Fruit fly (Drosophila melanogaster) whole organism, pupa: ENCODE results near the gene alpha-Est7.
A peak's percentile ranks its signal among the peaks of the same experiment; 100 is the strongest.

Experiments used
- CG10348 ChIP-seq: fragments of 200-800 bp; sonication (Bioruptor generic); IDR thresholded peaks from 2 replicates; pipeline ENCODE4 v1.3.6; 2022; ENCODE audit warnings: missing biosample characterization, missing genetic modification characterization
- CG12605 ChIP-seq: fragments of 200-800 bp; sonication (Bioruptor generic); IDR thresholded peaks from 2 replicates; pipeline ENCODE4 v1.3.6; 2022; ENCODE audit warnings: missing biosample characterization, missing genetic modification characterization
- CG13204 ChIP-seq: fragments of 200-800 bp; sonication (Bioruptor generic); optimal IDR thresholded peaks from 2 replicates; lab custom pipeline; 2018; ENCODE audit warnings: missing biosample characterization, mild to moderate bottlenecking, missing genetic modification characterization, moderate library complexity
- CG14655 ChIP-seq: fragments of 200-800 bp; sonication (Bioruptor generic); optimal IDR thresholded peaks from 3 replicates; lab custom pipeline; 2017; ENCODE audit warnings: mild to moderate bottlenecking, missing biosample characterization, missing genetic modification reagents, missing genetic modification characterization
- CG15710 ChIP-seq: fragments of 200-800 bp; sonication (Bioruptor generic); optimal IDR thresholded peaks from 2 replicates; lab custom pipeline; 2018; ENCODE audit warnings: missing biosample characterization, mild to moderate bottlenecking, missing genetic modification characterization, moderate library complexity
- CG17806 ChIP-seq: fragments of 200-800 bp; sonication (Bioruptor generic); optimal IDR thresholded peaks from 2 replicates; lab custom pipeline; 2018; ENCODE audit warnings: missing biosample characterization, mild to moderate bottlenecking, missing genetic modification characterization, moderate library complexity
- CG32121 ChIP-seq: fragments of 200-800 bp; sonication (Bioruptor generic); IDR thresholded peaks from 2 replicates; pipeline ENCODE4 v1.3.6; 2022; ENCODE audit warnings: missing biosample characterization, missing genetic modification characterization
- CG34367 ChIP-seq: fragments of 200-800 bp; sonication (Bioruptor generic); optimal IDR thresholded peaks from 2 replicates; lab custom pipeline; 2018; ENCODE audit warnings: missing biosample characterization, mild to moderate bottlenecking, missing genetic modification characterization
- CG4496 ChIP-seq: fragments of 200-800 bp; sonication (Bioruptor generic); IDR thresholded peaks from 3 replicates; pipeline ENCODE4 v1.3.6; 2022; ENCODE audit warnings: missing biosample characterization, missing genetic modification characterization
- CG8159 ChIP-seq: fragments of 200-800 bp; sonication (Bioruptor generic); optimal IDR thresholded peaks from 3 replicates; lab custom pipeline; 2018; ENCODE audit warnings: missing biosample characterization, mild to moderate bottlenecking, missing genetic modification characterization, moderate library complexity
- CG9948 ChIP-seq: fragments of 200-800 bp; sonication (Bioruptor generic); optimal IDR thresholded peaks from 2 replicates; lab custom pipeline; 2018; ENCODE audit warnings: missing biosample characterization, mild to moderate bottlenecking, missing genetic modification characterization, moderate library complexity
- D1 ChIP-seq: fragments of 200-800 bp; sonication (Bioruptor generic); optimal IDR thresholded peaks from 2 replicates; lab custom pipeline; 2018; ENCODE audit warnings: missing biosample characterization, mild to moderate bottlenecking, missing genetic modification characterization, moderate library complexity
- EcR ChIP-seq: fragments of 200-800 bp; sonication (Bioruptor generic); optimal IDR thresholded peaks from 3 replicates; lab custom pipeline; 2019; ENCODE audit warnings: missing biosample characterization, missing genetic modification characterization, mild to moderate bottlenecking, moderate library complexity, missing genetic modification reagents
- Ets98B ChIP-seq: fragments of 200-800 bp; sonication (Bioruptor generic); IDR thresholded peaks from 2 replicates; pipeline ENCODE4 v1.3.6; 2022; ENCODE audit warnings: missing biosample characterization, missing genetic modification characterization
- Pif1A ChIP-seq: fragments of 200-800 bp; sonication (Bioruptor generic); optimal IDR thresholded peaks from 3 replicates; lab custom pipeline; 2016; ENCODE audit warnings: missing biosample characterization, missing genetic modification characterization
- Pif1B ChIP-seq: fragments of 200-800 bp; sonication (Bioruptor generic); optimal IDR thresholded peaks from 3 replicates; lab custom pipeline; 2016; ENCODE audit warnings: missing biosample characterization, missing genetic modification characterization
- Snoo ChIP-seq: fragments of 200-800 bp; sonication (Bioruptor generic); optimal IDR thresholded peaks from 3 replicates; lab custom pipeline; 2017; ENCODE audit warnings: missing biosample characterization, mild to moderate bottlenecking, missing genetic modification characterization, inconsistent platforms
- fd96Ca ChIP-seq: fragments of 200-800 bp; sonication (Bioruptor generic); IDR thresholded peaks from 3 replicates; pipeline ENCODE4 v1.3.6; 2022; ENCODE audit warnings: missing biosample characterization, missing genetic modification characterization
- gl ChIP-seq: fragments of 200-800 bp; sonication (Bioruptor generic); optimal IDR thresholded peaks from 2 replicates; lab custom pipeline; 2018; ENCODE audit warnings: missing biosample characterization, mild to moderate bottlenecking, missing genetic modification characterization
- rn ChIP-seq: fragments of 200-800 bp; sonication (Bioruptor generic); IDR thresholded peaks from 2 replicates; pipeline ENCODE4 v1.3.6; 2022; ENCODE audit warnings: missing biosample characterization, missing genetic modification characterization

Gene alpha-Est7

dm6 chr3R:7523594-7523993 is at the start of gene alpha-Est7:
TSS of gene alpha-Est7 (minus strand) at chr3R:7523753.
- TF ChIP-seq CG17806 (tag; lab: Kevin White, UChicago) (no peak), Pif1A (GFP tag; lab: Kevin White, UChicago) (no peak), EcR (GFP tag; lab: Kevin White, UChicago) (no peak), CG14655 (GFP tag; lab: Kevin White, UChicago) (no peak), CG13204 (no peak), CG32121 (GFP tag; lab: Robert Waterston, UW) (no peak), Pif1B (no peak), CG9948 (tag; lab: Kevin White, UChicago) (no peak), D1 (tag; lab: Kevin White, UChicago) (no peak), Ets98B (GFP tag; lab: Robert Waterston, UW) (no peak), rn (GFP tag; lab: Robert Waterston, UW) (no peak), Snoo (tag; lab: Kevin White, UChicago) (no peak), fd96Ca (GFP tag; lab: Robert Waterston, UW) (no peak), CG34367 (tag; lab: Kevin White, UChicago) (no peak), gl (tag; lab: Kevin White, UChicago) (no peak)

- TF ChIP-seq CG15710 (no peak), CG14655 (GFP tag; lab: Kevin White, UChicago) (no peak), D1 (tag; lab: Kevin White, UChicago) (no peak), gl (tag; lab: Kevin White, UChicago) (no peak), Ets98B (GFP tag; lab: Robert Waterston, UW) (no peak), CG10348 (GFP tag; lab: Robert Waterston, UW) (no peak), Snoo (tag; lab: Kevin White, UChicago) (no peak), CG13204 (no peak), Pif1A (GFP tag; lab: Kevin White, UChicago) (no peak), CG32121 (GFP tag; lab: Robert Waterston, UW) (no peak), CG34367 (tag; lab: Kevin White, UChicago) (no peak)
- TF ChIP-seq, all 21 proteins: peak for 0
Measured at dm6 chr3R:7572237-7572636, 48.7 kb upstream of the alpha-Est7 start.

dm6 chr3R:7551708-7552107 is 28.2 kb upstream of the alpha-Est7 start, which contains the start of gene CG45545:
TSS of gene CG45545 (plus strand) at chr3R:7552008.
- TF ChIP-seq gl (tag; lab: Kevin White, UChicago): no peak
- no peak for TF ChIP-seq CG10348 (GFP tag; lab: Robert Waterston, UW)

- no peak for TF ChIP-seq CG17806 (tag; lab: Kevin White, UChicago)
- no peak for TF ChIP-seq CG9948 (tag; lab: Kevin White, UChicago)
- TF ChIP-seq CG32121 (GFP tag; lab: Robert Waterston, UW): no peak; the same call in 1 of the 2 replicates
- peak; percentile 43; the same call in 1 of the 3 replicates for TF ChIP-seq fd96Ca (GFP tag; lab: Robert Waterston, UW)
- no peak for TF ChIP-seq Pif1B
- TF ChIP-seq Snoo (tag; lab: Kevin White, UChicago): no peak
- no peak for TF ChIP-seq EcR (GFP tag; lab: Kevin White, UChicago)
- peak; percentile 24; the same call in 1 of the 2 replicates for TF ChIP-seq Ets98B (GFP tag; lab: Robert Waterston, UW)
- no peak for TF ChIP-seq gl (tag; lab: Kevin White, UChicago)
- TF ChIP-seq CG8159 (tag; lab: Kevin White, UChicago): no peak
- no peak; the same call in 2 of the 3 replicates for TF ChIP-seq CG4496 (GFP tag; lab: Robert Waterston, UW)
- no peak for TF ChIP-seq CG12605 (GFP tag; lab: Robert Waterston, UW)
- no peak for TF ChIP-seq rn (GFP tag; lab: Robert Waterston, UW)
- TF ChIP-seq Pif1A (GFP tag; lab: Kevin White, UChicago): no peak
- TF ChIP-seq CG10348 (GFP tag; lab: Robert Waterston, UW): no peak
- no peak for TF ChIP-seq CG34367 (tag; lab: Kevin White, UChicago)
- TF ChIP-seq CG14655 (GFP tag; lab: Kevin White, UChicago): peak; percentile 13
Measured at dm6 chr3R:7548808-7549744, 25.5 kb upstream of the alpha-Est7 start, which contains the start of gene alpha-Est1. TSS of gene alpha-Est1 (minus strand) at chr3R:7549124.

- TF ChIP-seq CG4496 (GFP tag; lab: Robert Waterston, UW) (no peak), D1 (tag; lab: Kevin White, UChicago) (no peak), CG34367 (tag; lab: Kevin White, UChicago) (no peak), Pif1A (GFP tag; lab: Kevin White, UChicago) (no peak), Ets98B (GFP tag; lab: Robert Waterston, UW) (no peak), CG15710 (no peak)
Measured at dm6 chr3R:7541145-7541860, 17.8 kb upstream of the alpha-Est7 start, which contains the start of the genes alpha-Est3 and alpha-Est2. TSS of gene alpha-Est3 (minus strand) at chr3R:7541631. TSS of gene alpha-Est2 (plus strand) at chr3R:7541810.
